Fruit fly (Drosophila melanogaster) whole organism, embryonic: Measurements from ENCODE around the gene Art9.

ENCODE experiments used
- Aef1 ChIP-seq: fragments of 200-800 bp; sonication (Bioruptor generic); IDR thresholded peaks from 3 replicates; pipeline ENCODE4 v1.3.6; 2022; ENCODE audit warnings: missing biosample characterization, missing genetic modification characterization
- Asciz ChIP-seq: fragments of 200-800 bp; sonication (Bioruptor generic); optimal IDR thresholded peaks from 2 replicates; lab custom pipeline; 2017; ENCODE audit warnings: missing biosample characterization, mild to moderate bottlenecking, missing genetic modification characterization, missing genetic modification reagents
- BEAF-32 ChIP-seq: fragments of 200-800 bp; sonication (Bioruptor generic); optimal IDR thresholded peaks from 3 replicates; lab custom pipeline; 2017; ENCODE audit warnings: missing biosample characterization, missing genetic modification characterization, mild to moderate bottlenecking, moderate library complexity, missing genetic modification reagents
- Bgb ChIP-seq: fragments of 200-800 bp; sonication (Bioruptor generic); IDR thresholded peaks from 2 replicates; pipeline ENCODE4 v1.3.6; 2022; ENCODE audit warnings: missing biosample characterization, missing genetic modification characterization; ENCODE audit not compliant: partially characterized antibody
- Blimp-1 ChIP-seq: fragments of 200-800 bp; sonication (Bioruptor generic); optimal IDR thresholded peaks from 3 replicates; lab custom pipeline; 2018; ENCODE audit warnings: missing biosample characterization, missing genetic modification characterization, mild to moderate bottlenecking, moderate library complexity, missing genetic modification reagents
- Bteb2 ChIP-seq: fragments of 200-800 bp; sonication (Bioruptor generic); optimal IDR thresholded peaks from 2 replicates; lab custom pipeline; 2016; ENCODE audit warnings: missing biosample characterization, missing genetic modification characterization
- CG10147 ChIP-seq: fragments of 200-800 bp; sonication (Bioruptor generic); optimal IDR thresholded peaks from 2 replicates; lab custom pipeline; 2019; ENCODE audit warnings: missing biosample characterization, mild to moderate bottlenecking, missing genetic modification characterization, moderate library complexity
- CG1024 ChIP-seq: fragments of 200-800 bp; sonication (Bioruptor generic); IDR thresholded peaks from 2 replicates; pipeline ENCODE4 v1.3.6; 2022; ENCODE audit warnings: missing biosample characterization, missing genetic modification characterization
- CG10267 ChIP-seq: fragments of 200-800 bp; sonication (Bioruptor generic); optimal IDR thresholded peaks from 2 replicates; lab custom pipeline; 2018; ENCODE audit warnings: missing biosample characterization, mild to moderate bottlenecking, missing genetic modification characterization, moderate library complexity
- CG11504 ChIP-seq: fragments of 200-800 bp; sonication (Bioruptor generic); optimal IDR thresholded peaks from 3 replicates; lab custom pipeline; 2019; ENCODE audit warnings: missing biosample characterization, mild to moderate bottlenecking, missing genetic modification characterization, moderate library complexity
- CG11560 ChIP-seq: fragments of 200-800 bp; sonication (Bioruptor generic); IDR thresholded peaks from 3 replicates; pipeline ENCODE4 v1.3.6; 2022; ENCODE audit warnings: missing biosample characterization, missing genetic modification characterization
- CG12391 ChIP-seq: fragments of 200-800 bp; sonication (Bioruptor generic); optimal IDR thresholded peaks from 3 replicates; lab custom pipeline; 2018; ENCODE audit warnings: missing biosample characterization, mild to moderate bottlenecking, missing genetic modification characterization, moderate library complexity
- CG18011 ChIP-seq: fragments of 200-800 bp; sonication (Bioruptor generic); optimal IDR thresholded peaks from 2 replicates; lab custom pipeline; 2017; ENCODE audit warnings: missing biosample characterization, missing genetic modification characterization, mild to moderate bottlenecking, moderate library complexity, missing genotype
- CG31388 ChIP-seq: fragments of 200-800 bp; sonication (Bioruptor generic); optimal IDR thresholded peaks from 2 replicates; lab custom pipeline; 2016; ENCODE audit warnings: missing biosample characterization, missing genetic modification characterization
- CG3281 ChIP-seq: fragments of 200-800 bp; sonication (Bioruptor generic); optimal IDR thresholded peaks from 3 replicates; lab custom pipeline; 2017; ENCODE audit warnings: missing biosample characterization, mild to moderate bottlenecking, missing genetic modification characterization
- CG3726 ChIP-seq: fragments of 200-800 bp; sonication (Bioruptor generic); IDR thresholded peaks from 3 replicates; pipeline ENCODE4, ENCODE4 v1.3.6; 2022; ENCODE audit warnings: missing biosample characterization, missing genetic modification characterization
- CG6254 ChIP-seq: fragments of 200-800 bp; sonication (Bioruptor generic); optimal IDR thresholded peaks from 3 replicates; lab custom pipeline; 2017; ENCODE audit warnings: mild to moderate bottlenecking, missing biosample characterization, missing genetic modification reagents, missing genetic modification characterization
- CG6654 ChIP-seq: fragments of 200-800 bp; sonication (Bioruptor generic); optimal IDR thresholded peaks from 2 replicates; lab custom pipeline; 2017; ENCODE audit warnings: missing biosample characterization, mild to moderate bottlenecking, missing genetic modification characterization
- CG7271 ChIP-seq: fragments of 200-800 bp; sonication (Bioruptor generic); optimal IDR thresholded peaks from 2 replicates; lab custom pipeline; 2018; ENCODE audit warnings: missing biosample characterization, mild to moderate bottlenecking, missing genetic modification characterization, moderate library complexity
- CG7786 ChIP-seq: fragments of 200-800 bp; sonication (Bioruptor generic); optimal IDR thresholded peaks from 2 replicates; lab custom pipeline; 2016; ENCODE audit warnings: missing biosample characterization, missing genetic modification characterization
- CTCF ChIP-seq: fragments of 200-800 bp; sonication (Bioruptor generic); optimal IDR thresholded peaks from 2 replicates; lab custom pipeline; 2017; ENCODE audit warnings: missing biosample characterization, mild to moderate bottlenecking, missing genetic modification characterization, moderate library complexity
- CoRest ChIP-seq: fragments of 200-800 bp; sonication (Bioruptor generic); optimal IDR thresholded peaks from 3 replicates; lab custom pipeline; 2018; ENCODE audit warnings: missing biosample characterization, mild to moderate bottlenecking, missing genetic modification characterization, moderate library complexity
- Dll ChIP-seq: fragments of 200-800 bp; sonication (Bioruptor generic); IDR thresholded peaks from 4 replicates; pipeline ENCODE4 v1.3.6; 2022; ENCODE audit warnings: missing biosample characterization, missing genetic modification characterization; ENCODE audit not compliant: partially characterized antibody
- Dp ChIP-seq: fragments of 200-800 bp; sonication (Bioruptor generic); optimal IDR thresholded peaks from 2 replicates; lab custom pipeline; 2018; ENCODE audit warnings: missing biosample characterization, mild to moderate bottlenecking, missing genetic modification characterization, moderate library complexity
- ERR ChIP-seq: fragments of 200-800 bp; sonication (Bioruptor generic); optimal IDR thresholded peaks from 2 replicates; lab custom pipeline; 2016; ENCODE audit warnings: missing biosample characterization, missing genetic modification characterization
- HLH54F ChIP-seq: fragments of 200-800 bp; sonication (Bioruptor generic); optimal IDR thresholded peaks from 3 replicates; lab custom pipeline; 2016; ENCODE audit warnings: missing biosample characterization, missing genetic modification characterization
- MTF-1 ChIP-seq: fragments of 200-800 bp; sonication (Bioruptor generic); optimal IDR thresholded peaks from 2 replicates; lab custom pipeline; 2018; ENCODE audit warnings: missing biosample characterization, mild to moderate bottlenecking, missing genetic modification characterization, borderline replicate concordance
- Max ChIP-seq: fragments of 200-800 bp; sonication (Bioruptor generic); optimal IDR thresholded peaks from 2 replicates; lab custom pipeline; 2016; ENCODE audit warnings: missing biosample characterization, mild to moderate bottlenecking, missing genetic modification characterization
- Med ChIP-seq: fragments of 200-800 bp; sonication (Bioruptor generic); peaks from one replicate; lab custom pipeline; 2016; ENCODE audit warnings: missing biosample characterization, missing genetic modification characterization, mild to moderate bottlenecking, inconsistent platforms, moderate library complexity
- Nf-YA ChIP-seq: fragments of 200-800 bp; sonication (Bioruptor generic); IDR thresholded peaks from 2 replicates; pipeline ENCODE4 v1.3.6; 2022; ENCODE audit warnings: missing biosample characterization, missing genetic modification characterization
- Optix ChIP-seq: fragments of 200-800 bp; sonication (Bioruptor generic); IDR thresholded peaks from 3 replicates; pipeline ENCODE4 v1.3.6; 2022; ENCODE audit warnings: missing biosample characterization, missing genetic modification characterization
- Ptx1 ChIP-seq: fragments of 200-800 bp; sonication (Bioruptor generic); IDR thresholded peaks from 2 replicates; pipeline ENCODE4 v1.3.6; 2022; ENCODE audit warnings: missing biosample characterization, missing genetic modification characterization
- Tbp ChIP-seq: fragments of >200 bp; optimal IDR thresholded peaks from 2 replicates; lab custom pipeline; 2018; ENCODE audit warnings: missing biosample characterization, missing genetic modification characterization
- bcd ChIP-seq: fragments of 200-800 bp; sonication (Bioruptor generic); optimal IDR thresholded peaks from 2 replicates; lab custom pipeline; 2017; ENCODE audit warnings: missing biosample characterization, mild to moderate bottlenecking, missing genetic modification characterization
- cad ChIP-seq: fragments of >200 bp; optimal IDR thresholded peaks from 2 replicates; lab custom pipeline; 2017; ENCODE audit warnings: missing biosample characterization, missing genetic modification characterization
- chif ChIP-seq, 2 experiments: fragments of 200-800 bp; sonication (Bioruptor generic); optimal IDR thresholded peaks; 3 replicates each; lab custom pipeline; 2016; ENCODE audit warnings: missing biosample characterization in 2 of 2, missing genetic modification characterization in 2 of 2
- corto ChIP-seq: fragments of 200-800 bp; sonication (Bioruptor generic); optimal IDR thresholded peaks from 2 replicates; lab custom pipeline; 2016; ENCODE audit warnings: missing biosample characterization, mild to moderate bottlenecking, missing genetic modification characterization, moderate library complexity
- disco-r ChIP-seq: fragments of 200-800 bp; sonication (Bioruptor generic); optimal IDR thresholded peaks from 2 replicates; lab custom pipeline; 2016; ENCODE audit warnings: missing biosample characterization, missing genetic modification characterization
- dmrt11E ChIP-seq: fragments of 200-800 bp; sonication (Bioruptor generic); optimal IDR thresholded peaks from 3 replicates; lab custom pipeline; 2018; ENCODE audit warnings: missing biosample characterization, mild to moderate bottlenecking, missing genetic modification characterization, moderate library complexity
- ftz-f1 ChIP-seq: fragments of 200-800 bp; sonication (Bioruptor generic); optimal IDR thresholded peaks from 2 replicates; lab custom pipeline; 2016; ENCODE audit warnings: missing biosample characterization, missing genetic modification characterization
- gfzf ChIP-seq: fragments of 200-800 bp; sonication (Bioruptor generic); optimal IDR thresholded peaks from 2 replicates; lab custom pipeline; 2016; ENCODE audit warnings: missing biosample characterization, mild to moderate bottlenecking, missing genetic modification characterization, moderate library complexity
- gro ChIP-seq: fragments of 200-800 bp; sonication (Bioruptor generic); optimal IDR thresholded peaks from 2 replicates; lab custom pipeline; 2016; ENCODE audit warnings: missing biosample characterization, missing genetic modification characterization
- insv ChIP-seq, 2 experiments: fragments of 200-800 bp; sonication (Bioruptor generic); optimal IDR thresholded peaks; 3 replicates each; lab custom pipeline; 2016 to 2018; ENCODE audit warnings: missing biosample characterization in 2 of 2, missing genetic modification characterization in 2 of 2
- lilli ChIP-seq: fragments of 200-800 bp; sonication (Bioruptor generic); optimal IDR thresholded peaks from 3 replicates; lab custom pipeline; 2016; ENCODE audit warnings: missing biosample characterization, missing genetic modification characterization
- mam ChIP-seq: fragments of 200-800 bp; sonication (Bioruptor generic); optimal IDR thresholded peaks from 3 replicates; lab custom pipeline; 2016; ENCODE audit warnings: missing biosample characterization, missing genetic modification characterization
- pita ChIP-seq: fragments of 200-800 bp; sonication (Bioruptor generic); optimal IDR thresholded peaks from 2 replicates; lab custom pipeline; 2017; ENCODE audit warnings: missing biosample characterization, mild to moderate bottlenecking, missing genetic modification characterization
- repo ChIP-seq: fragments of 200-800 bp; sonication (Bioruptor generic); optimal IDR thresholded peaks from 2 replicates; lab custom pipeline; 2016; ENCODE audit warnings: missing biosample characterization, missing genetic modification characterization
- schlank ChIP-seq: fragments of 200-800 bp; sonication (Bioruptor generic); optimal IDR thresholded peaks from 2 replicates; lab custom pipeline; 2018; ENCODE audit warnings: missing biosample characterization, mild to moderate bottlenecking, missing genetic modification characterization
- sob ChIP-seq: fragments of 200-800 bp; sonication (Bioruptor generic); IDR thresholded peaks from 2 replicates; pipeline ENCODE4 v1.3.6; 2022; ENCODE audit warnings: missing biosample characterization, missing genetic modification characterization
- tll ChIP-seq, 2 experiments: fragments of 200-800 bp in 1 of 2; fragments of >200 bp in 1 of 2; sonication (Bioruptor generic) in 1 of 2; optimal IDR thresholded peaks; 2 replicates each; lab custom pipeline; 2017 to 2019; ENCODE audit warnings: missing biosample characterization in 2 of 2, missing genetic modification characterization in 2 of 2, mild to moderate bottlenecking in 1 of 2, moderate library complexity in 1 of 2
- vvl ChIP-seq: fragments of 200-800 bp; sonication (Bioruptor generic); IDR thresholded peaks from 2 replicates; pipeline ENCODE4 v1.3.6; 2022; ENCODE audit warnings: missing biosample characterization, missing genetic modification characterization

The Art9 gene

DNA sequence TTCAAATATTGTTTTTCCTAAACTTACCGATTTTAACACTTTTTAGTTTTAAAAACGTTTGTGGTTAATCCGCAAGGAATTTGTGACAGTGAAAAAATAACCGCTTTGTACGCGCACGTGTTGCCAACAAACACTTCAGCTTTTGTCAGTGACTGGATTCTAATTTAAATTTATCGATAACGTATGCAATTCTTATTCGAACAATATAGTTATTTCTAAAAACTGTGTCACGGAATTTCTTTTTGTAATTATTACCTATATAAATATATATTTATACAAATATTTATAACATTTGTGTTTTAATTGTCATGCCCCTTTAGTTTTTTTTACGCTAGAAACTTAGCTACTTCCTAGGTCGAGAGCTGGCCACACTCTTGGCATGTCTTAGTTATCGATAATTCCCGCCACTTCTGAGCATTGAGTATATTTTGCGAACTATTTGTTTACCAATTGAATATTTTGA is 21.3 kb upstream of the Art9 start, which contains the start of gene Orc2 (continued):
- no peak for TF ChIP-seq Nf-YA (GFP tag; lab: Robert Waterston, UW)
- TF ChIP-seq CG3281 (GFP tag; lab: Kevin White, UChicago): no peak
- peak; percentile 3 for TF ChIP-seq CG6254 (GFP tag; lab: Kevin White, UChicago)
- TF ChIP-seq dmrt11E: no peak
- no peak for TF ChIP-seq CG3726
- TF ChIP-seq gfzf (GFP tag; lab: Kevin White, UChicago): peak; percentile 53
- no peak for TF ChIP-seq MTF-1 (GFP tag; lab: Kevin White, UChicago)
- no peak for TF ChIP-seq Tbp (GFP tag; lab: Kevin White, UChicago)
- TF ChIP-seq corto: no peak
- TF ChIP-seq insv (GFP tag; optimal IDR thresholded peaks at IDR 0.05; lab: Kevin White, UChicago): peak in 1 of 2 experiments; percentile 95
- no peak for TF ChIP-seq Bteb2 (GFP tag; lab: Kevin White, UChicago)
- TF ChIP-seq CG10267 (tag; lab: Kevin White, UChicago): peak; percentile 60
- TF ChIP-seq CG7271 (tag; lab: Kevin White, UChicago): no peak
- TF ChIP-seq vvl (GFP tag; lab: Robert Waterston, UW): peak; percentile 62
- no peak for TF ChIP-seq disco-r (GFP tag; lab: Kevin White, UChicago)
- TF ChIP-seq Dp (GFP tag; lab: Kevin White, UChicago): peak; percentile 84
- TF ChIP-seq bcd (GFP tag; lab: Kevin White, UChicago): peak; percentile 62
- TF ChIP-seq Max (GFP tag; lab: Kevin White, UChicago): peak; percentile 93
- TF ChIP-seq Med (GFP tag; lab: Kevin White, UChicago): peak; percentile 60
- TF ChIP-seq chif (GFP tag; optimal IDR thresholded peaks at IDR 0.05; lab: Kevin White, UChicago): no peak
- TF ChIP-seq CTCF (GFP tag; lab: Kevin White, UChicago): peak; percentile 10
- peak; percentile 45 for TF ChIP-seq BEAF-32 (GFP tag; lab: Kevin White, UChicago)
- TF ChIP-seq lilli (GFP tag; lab: Kevin White, UChicago): no peak
- no peak for TF ChIP-seq cad (GFP tag; lab: Kevin White, UChicago)
- TF ChIP-seq CG11560 (tag; lab: Robert Waterston, UW): 0 out of 3 replicates have a peak, but pooled peaks have one; percentile 7
- no peak for TF ChIP-seq Ptx1 (GFP tag; lab: Robert Waterston, UW)
- TF ChIP-seq CG18011: peak; percentile 98
- no peak for TF ChIP-seq CG6654 (GFP tag; lab: Kevin White, UChicago)
- no peak for TF ChIP-seq CG7786 (GFP tag; lab: Kevin White, UChicago)
- TF ChIP-seq sob (GFP tag; lab: Robert Waterston, UW): no peak
- no peak for TF ChIP-seq Aef1
- TF ChIP-seq repo (GFP tag; lab: Kevin White, UChicago): no peak
- TF ChIP-seq CG1024: no peak
- TF ChIP-seq HLH54F (GFP tag; lab: Kevin White, UChicago): no peak
- no peak for TF ChIP-seq schlank (tag; lab: Kevin White, UChicago)
- TF ChIP-seq CG31388 (GFP tag; lab: Kevin White, UChicago): no peak
- TF ChIP-seq CG10147 (GFP tag; lab: Kevin White, UChicago): peak; percentile 42
- TF ChIP-seq Blimp-1 (GFP tag; lab: Kevin White, UChicago): no peak
- no peak for TF ChIP-seq tll (GFP tag; optimal IDR thresholded peaks at IDR 0.05; lab: Kevin White, UChicago)
- TF ChIP-seq Optix (GFP tag; lab: Robert Waterston, UW): no peak
- TF ChIP-seq gro (GFP tag; lab: Kevin White, UChicago): no peak
- no peak for TF ChIP-seq mam (GFP tag; lab: Kevin White, UChicago)
- TF ChIP-seq pita (GFP tag; lab: Kevin White, UChicago): no peak
- peak; percentile 55 for TF ChIP-seq CG12391 (tag; lab: Kevin White, UChicago)
- TF ChIP-seq Asciz: no peak
- TF ChIP-seq ftz-f1 (GFP tag; lab: Kevin White, UChicago): peak; percentile 7
- TF ChIP-seq Bgb (GFP tag; lab: Robert Waterston, UW): no peak; the same call in 1 of the 2 replicates
- TF ChIP-seq CG11504 (tag; lab: Kevin White, UChicago): peak; percentile 66
- TF ChIP-seq Dll (GFP tag; lab: Robert Waterston, UW): peak; percentile 68; the same call in 3 of the 4 replicates
- no peak for TF ChIP-seq ERR (GFP tag; lab: Kevin White, UChicago)
- peak; percentile 82 for TF ChIP-seq CoRest
